Fruit fly (Drosophila melanogaster): ENCODE results near the gene CG7910.

The CG7910 gene

dm6 chr3R:8126316-8127150 lies 39.5 kb downstream of the CG7910 start, which contains the start of the genes CG9667 and Arl8 (continued):
- TF ChIP-seq CG11456 (GFP tag; IDR thresholded peaks at IDR 0.05) (no peak), h (optimal IDR thresholded peaks at IDR 0.05) (no peak), CG34224 (GFP tag; IDR thresholded peaks at IDR 0.05; ENCODE audit: partially characterized antibody) (no peak), gce (GFP tag; IDR thresholded peaks at IDR 0.05) (no peak), Bgb (GFP tag; IDR thresholded peaks at IDR 0.05; ENCODE audit: partially characterized antibody) (no peak; the same call in 1 of the 2 replicates), sr (GFP tag; IDR thresholded peaks at IDR 0.05) (0 out of 3 replicates have a peak, but pooled peaks have one; percentile 13), kah (GFP tag; optimal IDR thresholded peaks at IDR 0.05) (no peak), CG6813 (GFP tag; optimal IDR thresholded peaks at IDR 0.05) (no peak), CG4424 (GFP tag; optimal IDR thresholded peaks at IDR 0.05) (peak; percentile 73), bbx (GFP tag; IDR thresholded peaks at IDR 0.05; ENCODE audit: partially characterized antibody) (0 out of 2 replicates have a peak, but pooled peaks have one; percentile 9), wek (GFP tag; optimal IDR thresholded peaks at IDR 0.05) (no peak), Dbx (GFP tag; IDR thresholded peaks at IDR 0.05) (peak; percentile 83), BtbVII (GFP tag; optimal IDR thresholded peaks at IDR 0.05) (peak; percentile 11), CG17328 (GFP tag; IDR thresholded peaks at IDR 0.05) (0 out of 2 replicates have a peak, but pooled peaks have one; percentile 32), CG16779 (GFP tag; IDR thresholded peaks at IDR 0.05) (0 out of 2 replicates have a peak, but pooled peaks have one; percentile 37), Dp (GFP tag; optimal IDR thresholded peaks at IDR 0.05) (peak; percentile 9), CG7963 (GFP tag; IDR thresholded peaks at IDR 0.05; ENCODE audit: partially characterized antibody) (no peak), Nf-YB (GFP tag; optimal IDR thresholded peaks at IDR 0.05) (peak; percentile 25), CG4404 (GFP tag; IDR thresholded peaks at IDR 0.05) (peak; percentile 27), vfl (GFP tag; optimal IDR thresholded peaks at IDR 0.05) (no peak), sob (GFP tag; IDR thresholded peaks at IDR 0.05) (peak; percentile 74), Dll (GFP tag; IDR thresholded peaks at IDR 0.05; ENCODE audit: partially characterized antibody) (peak; percentile 47; the same call in 2 of the 4 replicates), Oli (tag; optimal IDR thresholded peaks at IDR 0.05) (peak; percentile 53), zen (tag; optimal IDR thresholded peaks at IDR 0.05) (peak; percentile 64), Hr39 (optimal IDR thresholded peaks at IDR 0.05) (no peak), Taf1 (GFP tag; IDR thresholded peaks at IDR 0.05) (0 out of 2 replicates have a peak, but pooled peaks have one; percentile 34), ash1 (GFP tag; optimal IDR thresholded peaks at IDR 0.05) (no peak), CG13894 (tag; optimal IDR thresholded peaks at IDR 0.05) (peak; percentile 61), CG11247 (GFP tag; IDR thresholded peaks at IDR 0.05) (peak; percentile 48), CG1792 (GFP tag; optimal IDR thresholded peaks at IDR 0.05) (no peak), Mad (GFP tag; optimal IDR thresholded peaks at IDR 0.05) (no peak), CG16815 (GFP tag; optimal IDR thresholded peaks at IDR 0.05) (peak; percentile 8), CG6272 (GFP tag; IDR thresholded peaks at IDR 0.05) (peak; percentile 55), mld (GFP tag; IDR thresholded peaks at IDR 0.05; ENCODE audit: partially characterized antibody) (0 out of 3 replicates have a peak, but pooled peaks have one; percentile 41), CG10321 (GFP tag; IDR thresholded peaks at IDR 0.05) (no peak), CG1647 (GFP tag; optimal IDR thresholded peaks at IDR 0.05) (no peak), stc (GFP tag; IDR thresholded peaks at IDR 0.05) (peak; percentile 58), hkb (optimal IDR thresholded peaks at IDR 0.05) (no peak), hkb (GFP tag; IDR thresholded peaks at IDR 0.05) (peak; percentile 42; the same call in 1 of the 2 replicates), sima (GFP tag; optimal IDR thresholded peaks at IDR 0.05) (no peak), fd64A (GFP tag; optimal IDR thresholded peaks at IDR 0.05) (no peak), exex (tag; optimal IDR thresholded peaks at IDR 0.05) (peak; percentile 49), ems (GFP tag; optimal IDR thresholded peaks at IDR 0.05) (no peak), corto (GFP tag; optimal IDR thresholded peaks at IDR 0.05) (no peak), row (GFP tag; IDR thresholded peaks at IDR 0.05) (peak; percentile 92), Dek (tag; optimal IDR thresholded peaks at IDR 0.05) (peak; percentile 31), Poxn (GFP tag; IDR thresholded peaks at IDR 0.05) (no peak), amos (GFP tag; IDR thresholded peaks at IDR 0.05; ENCODE audit: partially characterized antibody) (0 out of 2 replicates have a peak, but pooled peaks have one; percentile 35), CG3995 (GFP tag; optimal IDR thresholded peaks at IDR 0.05) (peak; percentile 19)
